Worm (Caenorhabditis elegans): ENCODE data around the gene epi-1.

- TF ChIP-seq ceh-27 (GFP tag; optimal IDR thresholded peaks at IDR 0.05) (no peak), him-1 (tag; optimal IDR thresholded peaks at IDR 0.05) (no peak), unc-62 (GFP tag; optimal IDR thresholded peaks at IDR 0.05) (no peak), unc-130 (GFP tag; optimal IDR thresholded peaks at IDR 0.05) (no peak), nfya-2 (GFP tag; IDR thresholded peaks at IDR 0.05) (no peak), F57A8.1 (GFP tag; optimal IDR thresholded peaks at IDR 0.05) (no peak), nhr-120 (GFP tag; IDR thresholded peaks at IDR 0.05) (no peak), rec-8 (tag; optimal IDR thresholded peaks at IDR 0.05) (no peak), B0019.2 (GFP tag; conservative IDR thresholded peaks at IDR 0.05) (no peak), bed-2 (GFP tag; IDR thresholded peaks at IDR 0.05) (no peak), dox-1 (GFP tag; IDR thresholded peaks at IDR 0.05) (no peak), somi-1 (GFP tag; optimal IDR thresholded peaks at IDR 0.05) (no peak), efl-1 (GFP tag; optimal IDR thresholded peaks at IDR 0.05) (no peak)
Measured at ce11 chrIV:10666523-10666922, at the start of gene epi-1.
